Fruit fly (Drosophila melanogaster): Measurements from ENCODE around the gene Mob2.

dm6 chr3L:11491874-11492268 lies 70.2 kb downstream of the Mob2 start:
- no peak for TF ChIP-seq brk (GFP tag; optimal IDR thresholded peaks at IDR 0.05)
- TF ChIP-seq Dfd (GFP tag; optimal IDR thresholded peaks at IDR 0.05) = no peak
- no peak for TF ChIP-seq woc (GFP tag; optimal IDR thresholded peaks at IDR 0.05)
- no peak for TF ChIP-seq h (GFP tag; optimal IDR thresholded peaks at IDR 0.05)
- TF ChIP-seq psq (GFP tag; optimal IDR thresholded peaks at IDR 0.05) = no peak
- no peak for TF ChIP-seq Hr83 (GFP tag; optimal IDR thresholded peaks at IDR 0.05; ENCODE audit: poor library complexity, severe bottlenecking)

Data from whole organism, wandering third instar larva.